Fruit fly (Drosophila melanogaster): Measurements from ENCODE around the gene CG1571.

CG1571 gene

DNA sequence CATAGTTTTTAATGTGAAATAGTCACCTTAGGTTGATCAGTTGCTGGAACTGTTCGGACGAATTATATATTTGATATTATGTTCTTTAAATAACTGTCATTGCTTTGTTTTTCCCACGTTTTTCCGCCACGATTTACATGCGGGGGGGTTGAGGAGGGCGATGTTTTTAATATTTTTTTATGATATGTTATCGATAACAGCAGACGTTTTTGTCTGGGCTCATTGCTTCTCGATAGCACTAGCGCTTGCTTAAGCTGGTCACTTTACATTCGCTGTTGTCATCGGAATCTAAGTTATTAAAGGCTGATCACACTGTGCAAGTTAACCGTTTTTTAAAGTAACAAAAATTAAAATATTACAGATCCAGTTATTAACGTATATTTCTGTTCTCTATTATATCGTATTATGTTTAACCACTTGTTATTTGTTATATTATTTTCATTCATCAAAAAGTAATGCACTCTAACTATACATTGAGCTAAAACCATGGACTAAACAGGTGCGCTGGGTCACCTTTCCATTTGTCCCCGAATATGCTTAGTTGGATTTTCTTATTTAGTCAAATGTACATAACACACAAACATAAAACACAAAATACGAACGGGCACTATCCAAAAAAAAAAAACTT, at the start of gene CG1571, which contains the start of gene Upf2 (continued):
- TF ChIP-seq bcd (GFP tag; optimal IDR thresholded peaks at IDR 0.05) = no peak
- no peak for TF ChIP-seq CG12155 (GFP tag; optimal IDR thresholded peaks at IDR 0.05)
- TF ChIP-seq Hr3 (GFP tag; optimal IDR thresholded peaks at IDR 0.05) = no peak
- no peak for TF ChIP-seq CG12071 (GFP tag; optimal IDR thresholded peaks at IDR 0.05)
- TF ChIP-seq HLH4C (GFP tag; IDR thresholded peaks at IDR 0.05; ENCODE audit: partially characterized antibody) = peak; percentile 79
- no peak for TF ChIP-seq Poxn (GFP tag; IDR thresholded peaks at IDR 0.05)
- TF ChIP-seq eyg (GFP tag; optimal IDR thresholded peaks at IDR 0.05) = no peak
- TF ChIP-seq ash1 (GFP tag; optimal IDR thresholded peaks at IDR 0.05) = no peak
- TF ChIP-seq CG32532 (GFP tag; IDR thresholded peaks at IDR 0.05) = no peak
- TF ChIP-seq CG9797 (GFP tag; optimal IDR thresholded peaks at IDR 0.05) = peak; percentile 86
- no peak for TF ChIP-seq CG6683 (GFP tag; optimal IDR thresholded peaks at IDR 0.05)
- TF ChIP-seq CG10321 (GFP tag; IDR thresholded peaks at IDR 0.05) = no peak
- peak; percentile 78 for TF ChIP-seq Ets97D (GFP tag; optimal IDR thresholded peaks at IDR 0.05)
- TF ChIP-seq ap (GFP tag; IDR thresholded peaks at IDR 0.05) = no peak
- no peak for TF ChIP-seq Stat92E (GFP tag; optimal IDR thresholded peaks at IDR 0.05)
- TF ChIP-seq Jarid2 (GFP tag; optimal IDR thresholded peaks at IDR 0.05) = no peak
- TF ChIP-seq CG3995 (GFP tag; optimal IDR thresholded peaks at IDR 0.05) = peak; percentile 69
- no peak for TF ChIP-seq mirr (GFP tag; optimal IDR thresholded peaks at IDR 0.05)
- TF ChIP-seq caup (GFP tag; optimal IDR thresholded peaks at IDR 0.05; ENCODE audit: severe bottlenecking) = no peak
- peak; percentile 27 for TF ChIP-seq Sin3A (optimal IDR thresholded peaks at IDR 0.05)
- peak; percentile 85 for TF ChIP-seq gfzf (GFP tag; optimal IDR thresholded peaks at IDR 0.05)
- no peak for TF ChIP-seq Nf-YC (tag; optimal IDR thresholded peaks at IDR 0.05)
- TF ChIP-seq CG12659 (GFP tag; optimal IDR thresholded peaks at IDR 0.05) = peak; percentile 66
- no peak for TF ChIP-seq toy (GFP tag; IDR thresholded peaks at IDR 0.05)
- no peak for TF ChIP-seq pnt (GFP tag; optimal IDR thresholded peaks at IDR 0.05)
- TF ChIP-seq CG7271 (tag; optimal IDR thresholded peaks at IDR 0.05) = no peak
- no peak for TF ChIP-seq CG1792 (GFP tag; optimal IDR thresholded peaks at IDR 0.05)
- peak; percentile 59 for TF ChIP-seq CG10267 (tag; optimal IDR thresholded peaks at IDR 0.05)
- no peak for TF ChIP-seq CG8478 (optimal IDR thresholded peaks at IDR 0.05)
- no peak for TF ChIP-seq btn (GFP tag; optimal IDR thresholded peaks at IDR 0.05)
- no peak for TF ChIP-seq B-H1 (GFP tag; IDR thresholded peaks at IDR 0.05)
- no peak for TF ChIP-seq kay (GFP tag; optimal IDR thresholded peaks at IDR 0.05)
- TF ChIP-seq Spps (tag; optimal IDR thresholded peaks at IDR 0.05) = no peak
- TF ChIP-seq ham (GFP tag; IDR thresholded peaks at IDR 0.05) = no peak
- TF ChIP-seq CG16815 (GFP tag; optimal IDR thresholded peaks at IDR 0.05) = no peak
- TF ChIP-seq fu2 (GFP tag; optimal IDR thresholded peaks at IDR 0.05) = no peak
- no peak for TF ChIP-seq CG11560 (tag; IDR thresholded peaks at IDR 0.05)
- no peak for TF ChIP-seq scrt (GFP tag; optimal IDR thresholded peaks at IDR 0.05)
- peak; percentile 54; the same call in 1 of the 2 replicates for TF ChIP-seq inv (GFP tag; IDR thresholded peaks at IDR 0.05; ENCODE audit: partially characterized antibody)
- no peak for TF ChIP-seq CG17359 (tag; optimal IDR thresholded peaks at IDR 0.05)
- no peak for TF ChIP-seq Sox102F (GFP tag; optimal IDR thresholded peaks at IDR 0.05)
- TF ChIP-seq Gug (GFP tag; IDR thresholded peaks at IDR 0.05) = no peak
- TF ChIP-seq CG17912 (GFP tag; optimal IDR thresholded peaks at IDR 0.05) = no peak
- no peak for TF ChIP-seq psq (GFP tag; optimal IDR thresholded peaks at IDR 0.05)
- peak; percentile 79 for TF ChIP-seq tna (GFP tag; IDR thresholded peaks at IDR 0.05; ENCODE audit: partially characterized antibody)
- no peak for TF ChIP-seq ttk (GFP tag; IDR thresholded peaks at IDR 0.05)
- TF ChIP-seq org-1 (GFP tag; optimal IDR thresholded peaks at IDR 0.05) = no peak
- TF ChIP-seq Xbp1 (GFP tag; optimal IDR thresholded peaks at IDR 0.05) = no peak
- TF ChIP-seq CG1024 (GFP tag; IDR thresholded peaks at IDR 0.05) = no peak
- no peak for TF ChIP-seq Hand (GFP tag; optimal IDR thresholded peaks at IDR 0.05)
- TF ChIP-seq Rfx (GFP tag; IDR thresholded peaks at IDR 0.05) = peak; percentile 20; the same call in 1 of the 2 replicates
